Fruit fly (Drosophila melanogaster) ovary, adult (tissue): ENCODE results near the gene CG33267.

Source experiments
- CG17801 ChIP-seq: fragments of 200-800 bp; optimal IDR thresholded peaks from 2 replicates; lab custom pipeline; 2019; ENCODE audit warnings: missing biosample characterization, mild to moderate bottlenecking, missing genetic modification characterization, moderate library complexity; ENCODE audit not compliant: partially characterized antibody

Gene CG33267

DNA sequence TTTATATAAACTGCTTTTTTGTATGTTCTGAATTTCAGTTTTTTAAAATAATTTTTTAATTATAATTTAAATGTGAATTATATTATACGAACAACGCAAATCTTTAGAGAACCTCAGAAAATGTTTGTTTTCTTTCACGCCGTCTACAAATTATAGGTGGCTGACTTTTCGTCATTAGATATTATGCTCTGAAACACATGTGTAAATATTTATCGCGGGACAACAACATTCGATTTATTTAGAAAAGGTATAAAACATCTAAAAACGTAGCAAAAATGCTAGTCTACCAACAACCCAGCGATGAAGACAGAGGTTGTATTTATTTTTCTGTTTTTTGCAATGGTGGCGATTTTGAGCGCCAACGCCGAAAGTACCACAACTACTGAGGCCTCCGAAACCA is 45.6 kb downstream of the CG33267 start, which contains the start of gene CG42832:
Gene CG42832, plus strand, starts transcription at position 301 of the 400 bp plus-strand sequence.
- no peak for TF ChIP-seq CG17801

dm6 chr3L:11620001-11620400 is 55.7 kb downstream of the CG33267 start, which contains the start of gene Muc68Ca:
Muc68Ca (minus strand) TSS chr3L:11620101.
- TF ChIP-seq CG17801: no peak
